Fruit fly (Drosophila melanogaster) whole organism: Measurements from ENCODE around the gene Trf5.

Experiments
- CG8478 ChIP-seq: fragments of >200 bp; optimal IDR thresholded peaks from 2 replicates; lab custom pipeline; 2018; ENCODE audit warnings: inconsistent platforms
- Dll ChIP-seq: fragments of >200 bp; optimal IDR thresholded peaks from 2 replicates; lab custom pipeline; 2017
- EcR ChIP-seq, 2 experiments: fragments of >200 bp; optimal IDR thresholded peaks; 2 replicates each; lab custom pipeline; 2017; ENCODE audit warnings: missing biosample characterization in 2 of 2, missing genetic modification characterization in 2 of 2, missing genetic modification reagents in 2 of 2
- psq ChIP-seq: fragments of >200 bp; optimal IDR thresholded peaks from 2 replicates; lab custom pipeline; 2017
- usp ChIP-seq: fragments of >200 bp; optimal IDR thresholded peaks from 2 replicates; lab custom pipeline; 2017; ENCODE audit warnings: missing biosample characterization, missing genetic modification characterization, mixed read lengths

DNA sequence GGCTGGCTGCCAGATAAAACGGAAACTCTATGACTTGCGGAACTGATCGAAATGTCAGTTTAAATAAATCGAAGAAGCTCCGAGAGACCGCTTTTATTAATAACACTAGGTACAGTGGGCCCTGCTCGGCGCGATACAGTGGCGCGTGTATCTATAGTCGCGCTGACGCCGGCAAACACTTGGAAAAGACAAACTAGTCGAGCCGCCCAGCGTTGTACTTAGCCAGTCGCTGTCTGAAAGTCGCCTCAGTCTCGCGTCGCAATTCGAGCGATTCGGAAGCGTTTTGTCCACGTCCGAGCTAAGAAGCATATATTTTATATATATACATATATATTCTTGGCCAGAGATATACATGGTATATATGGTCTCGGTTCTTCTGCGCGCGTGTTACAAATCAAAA is 33.6 kb upstream of the Trf5 start:
- TF ChIP-seq usp (GFP tag; lab: Kevin White, UChicago) (no peak), EcR (GFP tag; optimal IDR thresholded peaks at IDR 0.05; lab: Kevin White, UChicago) (no peak), CG8478 (lab: Kevin White, UChicago) (no peak), psq (no peak), Dll (lab: Kevin White, UChicago) (no peak)
